Worm (Caenorhabditis elegans) whole organism, mixed stage, embryonic: ENCODE data around the gene Y49F6B.8.

Experiments
- blmp-1 ChIP-seq: fragments of 150-350 bp; optimal IDR thresholded peaks from 2 replicates; lab custom pipeline; 2014; ENCODE audit warnings: missing biosample characterization, missing genetic modification characterization
- ces-1 ChIP-seq: fragments of 150-350 bp; optimal IDR thresholded peaks from 2 replicates; lab custom pipeline; 2014; ENCODE audit warnings: missing biosample characterization, missing genetic modification reagents, missing genetic modification characterization
- drap-1 ChIP-seq: fragments of 200-800 bp; sonication (Bioruptor generic); optimal IDR thresholded peaks from 3 replicates; lab custom pipeline; 2018; ENCODE audit warnings: mild to moderate bottlenecking, missing genetic modification characterization, missing compliant biosample characterization
- elt-1 ChIP-seq: sonication (generic microtip); optimal IDR thresholded peaks from 2 replicates; lab custom pipeline; 2017; ENCODE audit warnings: missing genetic modification characterization, mild to moderate bottlenecking, missing compliant biosample characterization, antibody characterized with exemption, moderate library complexity, borderline replicate concordance; ENCODE audit not compliant: insufficient read depth
- elt-3 ChIP-seq: fragments of 150-350 bp; optimal IDR thresholded peaks from 2 replicates; lab custom pipeline; 2014; ENCODE audit warnings: missing biosample characterization, missing genetic modification characterization
- lin-13 ChIP-seq: fragments of 150-350 bp; optimal IDR thresholded peaks from 2 replicates; lab custom pipeline; 2014; ENCODE audit warnings: missing biosample characterization, missing genetic modification characterization
- lsy-2 ChIP-seq: fragments of 150-350 bp; optimal IDR thresholded peaks from 2 replicates; lab custom pipeline; 2014; ENCODE audit warnings: missing biosample characterization, missing genetic modification characterization
- nhr-237 ChIP-seq: fragments of 150-350 bp; optimal IDR thresholded peaks from 2 replicates; lab custom pipeline; 2014; ENCODE audit warnings: missing biosample characterization, missing genetic modification characterization
- pha-4 ChIP-seq: fragments of 150-350 bp; optimal IDR thresholded peaks from 2 replicates; lab custom pipeline; 2018; ENCODE audit warnings: missing biosample characterization, missing genetic modification reagents, missing genetic modification characterization
- sem-2 ChIP-seq: fragments of 200-800 bp; sonication (Bioruptor generic); optimal IDR thresholded peaks from 2 replicates; lab custom pipeline; 2018; ENCODE audit warnings: mild to moderate bottlenecking, missing genetic modification characterization, missing compliant biosample characterization
- snpc-4 ChIP-seq: fragments of 150-350 bp; optimal IDR thresholded peaks from 2 replicates; lab custom pipeline; 2014; ENCODE audit warnings: missing biosample characterization, missing genetic modification characterization
- unc-39 ChIP-seq: fragments of 150-350 bp; optimal IDR thresholded peaks from 2 replicates; lab custom pipeline; 2014; ENCODE audit warnings: missing biosample characterization, missing genetic modification characterization
- unc-62 ChIP-seq: fragments of 150-350 bp; optimal IDR thresholded peaks from 2 replicates; lab custom pipeline; 2014; ENCODE audit warnings: missing biosample characterization, missing genetic modification reagents, missing genetic modification characterization
- ztf-11 ChIP-seq: fragments of 150-350 bp; optimal IDR thresholded peaks from 2 replicates; lab custom pipeline; 2014; ENCODE audit warnings: missing biosample characterization, missing genetic modification characterization

- TF ChIP-seq nhr-237 (tag; lab: Kevin White, UChicago) (no peak), sem-2 (GFP tag; lab: Kevin White, UChicago) (no peak), unc-62 (GFP tag; lab: Kevin White, UChicago) (no peak), snpc-4 (tag; lab: Kevin White, UChicago) (no peak), elt-1 (no peak), lsy-2 (tag; lab: Kevin White, UChicago) (no peak), ces-1 (no peak), blmp-1 (tag; lab: Kevin White, UChicago) (no peak), pha-4 (tag; lab: Kevin White, UChicago) (no peak), ztf-11 (tag; lab: Kevin White, UChicago) (no peak), elt-3 (tag; lab: Kevin White, UChicago) (no peak), drap-1 (GFP tag; lab: Kevin White, UChicago) (no peak), unc-39 (tag; lab: Kevin White, UChicago) (no peak), lin-13 (tag; lab: Kevin White, UChicago) (no peak)
Measured at ce11 chrII:3499386-3499785, 17.9 kb upstream of the Y49F6B.8 start, which contains the start of gene Y49F6B.9.
